Worm (Caenorhabditis elegans) whole organism, midembryonic: Measurements from ENCODE around the gene nlp-20.

Source experiments
- T22C8.4 ChIP-seq: fragments of 200-800 bp; sonication (Bioruptor generic); IDR thresholded peaks from 2 replicates; pipeline ENCODE4 v1.3.6; 2022; ENCODE audit warnings: missing genetic modification characterization, missing compliant biosample characterization
- cog-1 ChIP-seq: sonication (generic microtip); optimal IDR thresholded peaks from 2 replicates; lab custom pipeline; 2016; ENCODE audit warnings: missing genetic modification characterization, missing compliant biosample characterization
- klf-2 ChIP-seq: fragments of 200-800 bp; sonication (Bioruptor generic); conservative IDR thresholded peaks from 2 replicates; pipeline ENCODE4 v1.3.6; 2022; ENCODE audit warnings: missing genetic modification reagents, missing genetic modification characterization, missing compliant biosample characterization
- med-1 ChIP-seq: sonication (generic microtip); optimal IDR thresholded peaks from 2 replicates; lab custom pipeline; 2017; ENCODE audit warnings: missing genetic modification characterization, mild to moderate bottlenecking, missing compliant biosample characterization, antibody characterized with exemption, missing genetic modification reagents; ENCODE audit not compliant: insufficient read depth
- ref-1 ChIP-seq: fragments of 200-800 bp; sonication (Bioruptor generic); conservative IDR thresholded peaks from 2 replicates; pipeline ENCODE4 v1.3.6; 2022; ENCODE audit warnings: missing genetic modification reagents, missing genetic modification characterization, missing compliant biosample characterization
- ztf-23 ChIP-seq: fragments of 200-800 bp; sonication (Bioruptor generic); IDR thresholded peaks from 2 replicates; pipeline ENCODE4 v1.3.6; 2022; ENCODE audit warnings: missing genetic modification reagents, missing genetic modification characterization, missing compliant biosample characterization
- ztf-29 ChIP-seq: fragments of 200-800 bp; sonication (Bioruptor generic); IDR thresholded peaks from 2 replicates; pipeline ENCODE4 v1.3.6; 2022; ENCODE audit warnings: missing genetic modification reagents, missing genetic modification characterization, missing compliant biosample characterization

ce11 chrIV:7692451-7692850, 49.6 kb upstream of the nlp-20 start:
- TF ChIP-seq ref-1 (GFP tag; lab: Robert Waterston, UW): no peak
- TF ChIP-seq cog-1: no peak
- no peak for TF ChIP-seq ztf-23 (GFP tag; lab: Robert Waterston, UW)
- TF ChIP-seq T22C8.4 (GFP tag; lab: Robert Waterston, UW): no peak
- no peak for TF ChIP-seq med-1
- TF ChIP-seq klf-2: no peak
- no peak for TF ChIP-seq ztf-29
